Worm (Caenorhabditis elegans): ENCODE measurements around the gene asp-1.

ce11 chrV:19044753-19045152 is 5.8 kb downstream of the asp-1 start, which contains the start of gene asp-15:
- TF ChIP-seq med-1 (GFP tag; optimal IDR thresholded peaks at IDR 0.05; ENCODE audit: insufficient read depth), result no peak
- TF ChIP-seq ztf-23 (GFP tag; IDR thresholded peaks at IDR 0.05), result no peak

Measured in whole organism, midembryonic.